Worm (Caenorhabditis elegans): ENCODE results near the gene asp-6.

asp-6 gene

DNA sequence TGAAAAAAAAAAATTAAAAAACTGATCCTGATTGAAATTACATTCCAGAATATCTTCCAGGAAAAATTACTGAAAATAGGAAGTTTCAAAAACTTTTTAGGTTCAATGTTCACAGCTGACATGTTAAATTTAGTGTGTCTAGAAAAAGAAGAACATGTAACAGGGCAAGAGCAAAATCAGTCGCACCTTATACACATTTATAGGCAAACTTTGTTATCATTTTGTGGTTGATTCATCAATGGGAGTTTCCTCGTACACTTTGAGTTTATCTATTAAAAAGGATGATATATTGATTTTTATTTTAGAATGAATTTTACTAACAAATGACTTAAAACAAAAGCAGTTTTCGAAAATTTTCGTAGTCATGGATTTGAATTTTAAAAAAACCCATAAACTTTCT is 25.5 kb downstream of the asp-6 start:
- TF ChIP-seq pqm-1 (tag; optimal IDR thresholded peaks at IDR 0.05) (peak; percentile 38), elt-2 (tag; optimal IDR thresholded peaks at IDR 0.05) (peak; percentile 63), nhr-43 (tag; optimal IDR thresholded peaks at IDR 0.05; ENCODE audit: poor library complexity, severe bottlenecking) (no peak), daf-12 (tag; optimal IDR thresholded peaks at IDR 0.05) (no peak), egl-5 (tag; optimal IDR thresholded peaks at IDR 0.05) (no peak)

DNA sequence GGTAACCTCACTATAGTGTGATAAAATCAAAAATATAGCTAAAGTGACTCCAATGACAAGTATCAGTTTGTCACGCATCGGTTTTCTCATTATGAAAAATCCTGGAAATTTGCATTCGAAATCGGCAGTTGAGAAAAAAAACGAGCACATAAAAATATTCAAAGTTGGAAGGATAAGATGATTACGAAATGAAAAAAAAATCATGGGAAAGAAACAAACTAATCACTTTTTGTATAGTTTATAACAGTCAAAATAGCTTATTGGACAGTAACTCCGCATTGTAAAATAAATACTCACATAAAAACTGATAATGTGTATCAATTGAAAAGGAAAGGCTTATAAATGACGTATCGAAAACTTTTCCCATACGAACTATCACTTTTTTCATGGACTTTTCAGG is 25.9 kb downstream of the asp-6 start, which contains the start of gene C16D9.4:
Gene C16D9.4, minus strand, starts transcription at position 101 of the 400 bp plus-strand sequence.
- no peak for TF ChIP-seq unc-39 (tag; optimal IDR thresholded peaks at IDR 0.05)
- no peak for TF ChIP-seq nhr-76 (tag; optimal IDR thresholded peaks at IDR 0.05)
- TF ChIP-seq R02D3.7 (tag; optimal IDR thresholded peaks at IDR 0.05) = no peak
- no peak for TF ChIP-seq elt-1 (tag; optimal IDR thresholded peaks at IDR 0.05)
- TF ChIP-seq ZK546.5 (tag; optimal IDR thresholded peaks at IDR 0.05) = no peak
- TF ChIP-seq nhr-77 (tag; optimal IDR thresholded peaks at IDR 0.05) = no peak
- TF ChIP-seq ceh-82 (tag; optimal IDR thresholded peaks at IDR 0.05) = no peak
- TF ChIP-seq zag-1 (tag; optimal IDR thresholded peaks at IDR 0.05) = no peak
- TF ChIP-seq ceh-9 (tag; optimal IDR thresholded peaks at IDR 0.05) = no peak

DNA sequence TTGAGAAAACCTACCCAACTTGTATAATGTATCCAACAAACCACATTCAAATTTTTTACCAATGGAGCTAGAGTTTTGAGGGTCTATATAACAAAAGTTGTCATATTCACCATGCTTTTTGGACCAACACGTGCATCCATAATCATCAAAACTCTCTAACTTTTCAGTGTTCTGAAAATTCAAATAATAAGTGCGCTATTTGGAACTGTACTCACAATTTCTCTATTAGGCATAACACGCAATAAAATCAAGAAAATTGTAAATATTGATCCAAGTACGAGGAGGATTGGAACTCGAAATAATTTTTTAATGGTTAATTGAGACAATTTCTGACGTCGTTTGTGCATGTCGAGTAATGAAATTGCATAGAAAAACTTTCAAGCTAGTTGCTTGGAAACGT is 28.8 kb downstream of the asp-6 start, which contains the start of gene C16D9.3:
Gene C16D9.3, minus strand, starts transcription at position 101 of the 400 bp plus-strand sequence.
- TF ChIP-seq ceh-82 (tag; optimal IDR thresholded peaks at IDR 0.05) (no peak), ZK546.5 (tag; optimal IDR thresholded peaks at IDR 0.05) (no peak), nhr-23 (tag; optimal IDR thresholded peaks at IDR 0.05) (no peak), fos-1 (tag; optimal IDR thresholded peaks at IDR 0.05) (no peak), sea-2 (GFP tag; optimal IDR thresholded peaks at IDR 0.05) (no peak), skn-1 (tag; optimal IDR thresholded peaks at IDR 0.05) (no peak), mml-1 (tag; optimal IDR thresholded peaks at IDR 0.05) (no peak), pqm-1 (tag; optimal IDR thresholded peaks at IDR 0.05) (no peak), pha-4 (tag; optimal IDR thresholded peaks at IDR 0.05) (no peak), zag-1 (tag; optimal IDR thresholded peaks at IDR 0.05) (no peak), nfya-1 (tag; optimal IDR thresholded peaks at IDR 0.05; ENCODE audit: insufficient read depth) (no peak), ceh-9 (tag; optimal IDR thresholded peaks at IDR 0.05) (no peak)

DNA sequence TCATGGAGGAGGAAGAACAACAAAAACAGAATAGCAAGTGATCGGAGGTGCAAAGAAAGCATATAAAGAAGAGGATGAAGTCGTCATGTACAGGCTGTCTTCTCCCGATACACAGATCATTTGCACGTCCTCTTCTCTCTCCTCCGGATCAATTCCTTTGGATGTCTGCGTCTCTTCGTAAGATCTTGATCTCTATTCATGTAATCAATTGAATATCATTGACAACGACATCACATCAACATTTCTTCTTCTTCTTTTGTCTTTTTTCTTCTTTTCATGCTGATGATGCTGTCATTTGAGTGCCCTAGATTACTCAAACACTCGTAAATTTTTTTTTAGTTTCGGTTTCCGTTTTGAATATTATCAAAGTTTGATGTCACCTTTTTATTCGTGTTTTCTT is 30.4 kb downstream of the asp-6 start, which contains the start of gene rol-3:
Gene rol-3, minus strand, starts transcription at position 120 of the 400 bp plus-strand sequence.
- TF ChIP-seq nhr-23 (tag; optimal IDR thresholded peaks at IDR 0.05) (peak; percentile 62), nhr-237 (tag; optimal IDR thresholded peaks at IDR 0.05) (no peak), ceh-28 (tag; optimal IDR thresholded peaks at IDR 0.05) (peak; percentile 73)

DNA sequence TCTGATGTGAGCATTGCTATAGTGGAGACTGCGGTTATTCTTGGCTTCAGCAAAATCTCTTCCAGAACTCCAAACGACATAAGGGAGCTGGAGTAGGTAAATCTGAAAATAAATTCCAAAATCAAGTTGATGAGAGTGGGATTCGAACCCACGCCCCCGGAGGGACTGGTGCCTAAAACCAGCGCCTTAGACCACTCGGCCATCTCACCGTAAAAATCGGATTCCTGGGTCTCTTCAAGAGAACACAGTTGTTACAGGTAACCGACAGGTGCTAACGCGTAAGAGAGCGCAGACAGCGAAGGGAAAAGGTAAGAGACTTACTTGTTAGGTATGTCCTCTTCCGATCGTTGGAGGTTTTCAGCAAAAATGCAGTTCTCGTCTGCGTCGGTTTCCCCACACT is 33.4 kb downstream of the asp-6 start:
- TF ChIP-seq elt-1 (tag; optimal IDR thresholded peaks at IDR 0.05) (no peak), tbx-2 (tag; optimal IDR thresholded peaks at IDR 0.05) (no peak), ama-1 (optimal IDR thresholded peaks at IDR 0.05) (no peak), egl-27 (tag; optimal IDR thresholded peaks at IDR 0.05) (no peak), R02D3.7 (tag; optimal IDR thresholded peaks at IDR 0.05) (no peak), nhr-11 (tag; optimal IDR thresholded peaks at IDR 0.05) (no peak), pqm-1 (tag; optimal IDR thresholded peaks at IDR 0.05) (peak; percentile 40), jun-1 (tag; optimal IDR thresholded peaks at IDR 0.05) (no peak), lsy-12 (tag; optimal IDR thresholded peaks at IDR 0.05) (peak; percentile 41), elt-2 (tag; optimal IDR thresholded peaks at IDR 0.05) (peak; percentile 20), nfya-1 (tag; optimal IDR thresholded peaks at IDR 0.05; ENCODE audit: insufficient read depth) (peak; percentile 36), fkh-2 (tag; optimal IDR thresholded peaks at IDR 0.05) (no peak), nhr-12 (tag; optimal IDR thresholded peaks at IDR 0.05) (no peak), nhr-28 (tag; optimal IDR thresholded peaks at IDR 0.05) (no peak), nhr-43 (tag; optimal IDR thresholded peaks at IDR 0.05; ENCODE audit: poor library complexity, severe bottlenecking) (no peak), ztf-4 (tag; optimal IDR thresholded peaks at IDR 0.05) (no peak), snpc-4 (tag; optimal IDR thresholded peaks at IDR 0.05) (peak; percentile 29), lin-39 (tag; optimal IDR thresholded peaks at IDR 0.05) (peak; percentile 2), nhr-23 (tag; optimal IDR thresholded peaks at IDR 0.05) (peak; percentile 39), nhr-76 (tag; optimal IDR thresholded peaks at IDR 0.05) (no peak), nhr-25 (tag; optimal IDR thresholded peaks at IDR 0.05) (peak; percentile 53), ZK546.5 (tag; optimal IDR thresholded peaks at IDR 0.05) (no peak), lin-15B (tag; optimal IDR thresholded peaks at IDR 0.05) (no peak), ceh-82 (tag; optimal IDR thresholded peaks at IDR 0.05) (no peak), hmg-11 (tag; optimal IDR thresholded peaks at IDR 0.05) (no peak)
